Fruit fly (Drosophila melanogaster) whole organism, embryonic: ENCODE results near the gene CG42751.

ENCODE experiments used
- Abd-B ChIP-seq: fragments of 200-800 bp; sonication (Bioruptor generic); optimal IDR thresholded peaks from 2 replicates; lab custom pipeline; 2018; ENCODE audit warnings: missing biosample characterization, mild to moderate bottlenecking, missing genetic modification characterization, moderate library complexity
- B-H2 ChIP-seq: fragments of 200-800 bp; sonication (Bioruptor generic); optimal IDR thresholded peaks from 2 replicates; lab custom pipeline; 2018; ENCODE audit warnings: missing biosample characterization, mild to moderate bottlenecking, missing genetic modification characterization
- CG11560 ChIP-seq: fragments of 200-800 bp; sonication (Bioruptor generic); IDR thresholded peaks from 3 replicates; pipeline ENCODE4 v1.3.6; 2022; ENCODE audit warnings: missing biosample characterization, missing genetic modification characterization
- CG12744 ChIP-seq: fragments of 200-800 bp; sonication (Bioruptor generic); optimal IDR thresholded peaks from 2 replicates; lab custom pipeline; 2016; ENCODE audit warnings: missing biosample characterization, missing genetic modification characterization
- CG14965 ChIP-seq: fragments of 200-800 bp; sonication (Bioruptor generic); optimal IDR thresholded peaks from 2 replicates; lab custom pipeline; 2016; ENCODE audit warnings: missing biosample characterization, missing genetic modification characterization, borderline replicate concordance
- CG15479 ChIP-seq: fragments of 200-800 bp; sonication (Bioruptor generic); optimal IDR thresholded peaks from 3 replicates; lab custom pipeline; 2019; ENCODE audit warnings: missing biosample characterization, mild to moderate bottlenecking, missing genetic modification characterization, moderate library complexity
- CG1647 ChIP-seq: fragments of 200-800 bp; sonication (Bioruptor generic); optimal IDR thresholded peaks from 3 replicates; lab custom pipeline; 2016; ENCODE audit warnings: missing biosample characterization, missing genetic modification characterization
- CG2712 ChIP-seq: fragments of 200-800 bp; optimal IDR thresholded peaks from 3 replicates; lab custom pipeline; 2019; ENCODE audit warnings: missing biosample characterization, mild to moderate bottlenecking, missing genetic modification characterization, moderate library complexity
- CG34422 ChIP-seq: fragments of 200-800 bp; sonication (Bioruptor generic); IDR thresholded peaks from 3 replicates; pipeline ENCODE4 v1.3.6; 2022; ENCODE audit warnings: missing biosample characterization, missing genetic modification characterization
- CG3838 ChIP-seq: fragments of 200-800 bp; sonication (Bioruptor generic); optimal IDR thresholded peaks from 3 replicates; lab custom pipeline; 2016; ENCODE audit warnings: missing biosample characterization, missing genetic modification characterization
- CG3847 ChIP-seq: fragments of 200-800 bp; sonication (Bioruptor generic); IDR thresholded peaks from 2 replicates; pipeline ENCODE4 v1.3.6; 2022; ENCODE audit warnings: missing biosample characterization, missing genetic modification characterization
- CG8281 ChIP-seq: fragments of 200-800 bp; sonication (Bioruptor generic); optimal IDR thresholded peaks from 2 replicates; lab custom pipeline; 2018; ENCODE audit warnings: missing biosample characterization, mild to moderate bottlenecking, missing genetic modification characterization, moderate library complexity
- CG9437 ChIP-seq: fragments of 200-800 bp; sonication (Bioruptor generic); optimal IDR thresholded peaks from 2 replicates; lab custom pipeline; 2018; ENCODE audit warnings: missing biosample characterization, mild to moderate bottlenecking, missing genetic modification characterization
- CG9727 ChIP-seq: fragments of 200-800 bp; sonication (Bioruptor generic); optimal IDR thresholded peaks from 3 replicates; lab custom pipeline; 2017; ENCODE audit warnings: missing biosample characterization, mild to moderate bottlenecking, missing genetic modification characterization
- CkIIα-i1 ChIP-seq: fragments of 200-800 bp; sonication (Bioruptor generic); IDR thresholded peaks from 2 replicates; pipeline ENCODE4 v1.3.6; 2022; ENCODE audit warnings: missing biosample characterization, missing genetic modification characterization
- D19A ChIP-seq: fragments of 200-800 bp; optimal IDR thresholded peaks from 3 replicates; lab custom pipeline; 2019; ENCODE audit warnings: missing biosample characterization, mild to moderate bottlenecking, missing genetic modification characterization, moderate library complexity
- Dfd ChIP-seq, 2 experiments: fragments of >200 bp; optimal IDR thresholded peaks; 2 replicates each; lab custom pipeline; 2017; ENCODE audit warnings: missing biosample characterization in 2 of 2, missing genetic modification characterization in 2 of 2
- Dref ChIP-seq: fragments of 200-800 bp; sonication (Bioruptor generic); IDR thresholded peaks from 2 replicates; pipeline ENCODE4 v1.3.6; 2022; ENCODE audit warnings: missing biosample characterization, missing genetic modification characterization
- E2f1 ChIP-seq: fragments of 200-800 bp; sonication (Bioruptor generic); IDR thresholded peaks from 2 replicates; pipeline ENCODE4 v1.3.6; 2022; ENCODE audit warnings: missing biosample characterization, missing genetic modification characterization
- E2f2 ChIP-seq: fragments of 200-800 bp; sonication (Bioruptor generic); IDR thresholded peaks from 2 replicates; pipeline ENCODE4 v1.3.6; 2022; ENCODE audit warnings: missing biosample characterization, missing genetic modification characterization
- Ets97D ChIP-seq: fragments of 200-800 bp; sonication (Bioruptor generic); optimal IDR thresholded peaks from 3 replicates; lab custom pipeline; 2016; ENCODE audit warnings: missing biosample characterization, missing genetic modification characterization
- HmgZ ChIP-seq: fragments of 200-800 bp; sonication (Bioruptor generic); optimal IDR thresholded peaks from 2 replicates; lab custom pipeline; 2018; ENCODE audit warnings: missing biosample characterization, mild to moderate bottlenecking, missing genetic modification characterization
- NC2α ChIP-seq: fragments of 200-800 bp; sonication (Bioruptor generic); optimal IDR thresholded peaks from 2 replicates; lab custom pipeline; 2016; ENCODE audit warnings: missing biosample characterization, missing genetic modification characterization
- Nf-YA ChIP-seq: fragments of 200-800 bp; sonication (Bioruptor generic); IDR thresholded peaks from 2 replicates; pipeline ENCODE4 v1.3.6; 2022; ENCODE audit warnings: missing biosample characterization, missing genetic modification characterization
- Side ChIP-seq: fragments of 200-800 bp; sonication (Bioruptor generic); optimal IDR thresholded peaks from 2 replicates; lab custom pipeline; 2016; ENCODE audit warnings: missing biosample characterization, missing genetic modification characterization
- Sry-β ChIP-seq: fragments of 200-800 bp; sonication (Bioruptor generic); optimal IDR thresholded peaks from 2 replicates; lab custom pipeline; 2018; ENCODE audit warnings: missing biosample characterization, mild to moderate bottlenecking, missing genetic modification characterization, moderate library complexity
- Vsx1 ChIP-seq: fragments of 200-800 bp; sonication (Bioruptor generic); optimal IDR thresholded peaks from 2 replicates; lab custom pipeline; 2017; ENCODE audit warnings: missing biosample characterization, mild to moderate bottlenecking, missing genetic modification characterization, missing genetic modification reagents
- amos ChIP-seq: fragments of 200-800 bp; sonication (Bioruptor generic); IDR thresholded peaks from 2 replicates; pipeline ENCODE4 v1.3.6; 2022; ENCODE audit warnings: missing biosample characterization, missing genetic modification characterization; ENCODE audit not compliant: partially characterized antibody
- bab2 ChIP-seq: fragments of 200-800 bp; sonication (Bioruptor generic); optimal IDR thresholded peaks from 2 replicates; lab custom pipeline; 2016; ENCODE audit warnings: missing biosample characterization, missing genetic modification characterization
- cwo ChIP-seq: fragments of 200-800 bp; sonication (Bioruptor generic); optimal IDR thresholded peaks from 3 replicates; lab custom pipeline; 2017; ENCODE audit warnings: missing biosample characterization, missing genetic modification characterization, mild to moderate bottlenecking, moderate library complexity, missing genetic modification reagents
- eyg ChIP-seq: fragments of 200-800 bp; sonication (Bioruptor generic); optimal IDR thresholded peaks from 3 replicates; lab custom pipeline; 2016; ENCODE audit warnings: missing biosample characterization, missing genetic modification characterization
- gce ChIP-seq: fragments of 200-800 bp; sonication (Bioruptor generic); IDR thresholded peaks from 3 replicates; pipeline ENCODE4 v1.3.6; 2022; ENCODE audit warnings: missing biosample characterization, missing genetic modification characterization
- gem ChIP-seq: fragments of 200-800 bp; sonication (Bioruptor generic); optimal IDR thresholded peaks from 2 replicates; lab custom pipeline; 2019; ENCODE audit warnings: missing biosample characterization, mild to moderate bottlenecking, missing genetic modification characterization, moderate library complexity
- grn ChIP-seq: fragments of 200-800 bp; sonication (Bioruptor generic); optimal IDR thresholded peaks from 3 replicates; lab custom pipeline; 2017; ENCODE audit warnings: missing biosample characterization, missing genetic modification characterization
- gro ChIP-seq: fragments of 200-800 bp; sonication (Bioruptor generic); optimal IDR thresholded peaks from 2 replicates; lab custom pipeline; 2016; ENCODE audit warnings: missing biosample characterization, missing genetic modification characterization
- ham ChIP-seq: fragments of 200-800 bp; sonication (Bioruptor generic); IDR thresholded peaks from 2 replicates; pipeline ENCODE4 v1.3.6; 2022; ENCODE audit warnings: missing biosample characterization, missing genetic modification characterization
- hkb ChIP-seq, 2 experiments: fragments of 200-800 bp in 1 of 2; fragments of >200 bp in 1 of 2; sonication (Bioruptor generic) in 1 of 2; IDR thresholded peaks in 1 of 2; optimal IDR thresholded peaks in 1 of 2; 2 replicates each; pipeline versions ENCODE4 v1.3.6 to Lab custom; 2017 to 2022; ENCODE audit warnings: missing biosample characterization in 1 of 2, missing genetic modification characterization in 1 of 2
- ind ChIP-seq: fragments of 200-800 bp; sonication (Bioruptor generic); optimal IDR thresholded peaks from 3 replicates; lab custom pipeline; 2016; ENCODE audit warnings: missing biosample characterization, missing genetic modification characterization
- nau ChIP-seq: fragments of 200-800 bp; sonication (Bioruptor generic); optimal IDR thresholded peaks from 3 replicates; lab custom pipeline; 2017; ENCODE audit warnings: missing biosample characterization, mild to moderate bottlenecking, missing genetic modification characterization, missing genetic modification reagents
- phol ChIP-seq: fragments of 200-800 bp; sonication (Bioruptor generic); optimal IDR thresholded peaks from 3 replicates; lab custom pipeline; 2018; ENCODE audit warnings: missing biosample characterization, mild to moderate bottlenecking, missing genetic modification characterization, moderate library complexity
- pnt ChIP-seq: fragments of 200-800 bp; sonication (Bioruptor generic); optimal IDR thresholded peaks from 3 replicates; lab custom pipeline; 2016; ENCODE audit warnings: missing biosample characterization, missing genetic modification characterization
- salm ChIP-seq: fragments of 200-800 bp; sonication (Bioruptor generic); optimal IDR thresholded peaks from 2 replicates; lab custom pipeline; 2018; ENCODE audit warnings: missing biosample characterization, mild to moderate bottlenecking, missing genetic modification characterization
- sens ChIP-seq: fragments of 200-800 bp; sonication (Bioruptor generic); peaks from one replicate; lab custom pipeline; 2016; ENCODE audit warnings: missing biosample characterization, missing genetic modification characterization
- sim ChIP-seq: fragments of 200-800 bp; sonication (Bioruptor generic); IDR thresholded peaks from 2 replicates; pipeline ENCODE4 v1.3.6; 2022; ENCODE audit warnings: missing biosample characterization, missing genetic modification characterization
- sisA ChIP-seq: fragments of 200-800 bp; sonication (Bioruptor generic); IDR thresholded peaks from 2 replicates; pipeline ENCODE4 v1.3.6; 2022; ENCODE audit warnings: missing biosample characterization, missing genetic modification characterization
- tin ChIP-seq: fragments of 200-800 bp; sonication (Bioruptor generic); optimal IDR thresholded peaks from 3 replicates; lab custom pipeline; 2016; ENCODE audit warnings: missing biosample characterization, missing genetic modification characterization
- trh ChIP-seq: fragments of 200-800 bp; sonication (Bioruptor generic); optimal IDR thresholded peaks from 2 replicates; lab custom pipeline; 2016; ENCODE audit warnings: missing biosample characterization, missing genetic modification characterization
- twi ChIP-seq: fragments of 200-800 bp; optimal IDR thresholded peaks from 2 replicates; lab custom pipeline; 2019; ENCODE audit warnings: missing biosample characterization, mild to moderate bottlenecking, missing genetic modification characterization, moderate library complexity
- tx ChIP-seq: fragments of 200-800 bp; sonication (Bioruptor generic); optimal IDR thresholded peaks from 2 replicates; lab custom pipeline; 2016; ENCODE audit warnings: missing biosample characterization, missing genetic modification characterization
- unpg ChIP-seq: fragments of 200-800 bp; sonication (Bioruptor generic); optimal IDR thresholded peaks from 3 replicates; lab custom pipeline; 2018; ENCODE audit warnings: missing biosample characterization, mild to moderate bottlenecking, missing genetic modification characterization, moderate library complexity
- vfl ChIP-seq: fragments of 200-800 bp; sonication (Bioruptor generic); optimal IDR thresholded peaks from 2 replicates; lab custom pipeline; 2016; ENCODE audit warnings: missing biosample characterization, missing genetic modification characterization
- zfh2 ChIP-seq: fragments of 200-800 bp; sonication (Bioruptor generic); optimal IDR thresholded peaks from 2 replicates; lab custom pipeline; 2016; ENCODE audit warnings: missing biosample characterization, missing genetic modification characterization

The CG42751 gene

dm6 chr2L:11813665-11814087 lies 39.6 kb upstream of the CG42751 start, which contains the start of gene CycY (continued):
- TF ChIP-seq Dref (GFP tag; lab: Robert Waterston, UW) (peak; percentile 64), ham (no peak), E2f2 (GFP tag; lab: Robert Waterston, UW) (peak; percentile 94), CG3847 (no peak), gem (peak; percentile 57), CG15479 (GFP tag; lab: Kevin White, UChicago) (no peak), eyg (GFP tag; lab: Kevin White, UChicago) (no peak), cwo (GFP tag; lab: Kevin White, UChicago) (no peak), B-H2 (GFP tag; lab: Kevin White, UChicago) (no peak), nau (no peak), pnt (GFP tag; lab: Kevin White, UChicago) (no peak), CG12744 (GFP tag; lab: Kevin White, UChicago) (no peak), E2f1 (GFP tag; lab: Robert Waterston, UW) (no peak), sens (peak; percentile 80), Sry-β (GFP tag; lab: Kevin White, UChicago) (no peak), CG11560 (tag; lab: Robert Waterston, UW) (no peak), trh (no peak), amos (GFP tag; lab: Robert Waterston, UW) (peak; percentile 68), zfh2 (GFP tag; lab: Kevin White, UChicago) (no peak), bab2 (GFP tag; lab: Kevin White, UChicago) (no peak), phol (tag; lab: Kevin White, UChicago) (peak; percentile 50), gro (no peak), gce (GFP tag; lab: Robert Waterston, UW) (no peak), CG14965 (GFP tag; lab: Kevin White, UChicago) (no peak), ind (no peak), D19A (tag; lab: Kevin White, UChicago) (no peak), Side (GFP tag; lab: Kevin White, UChicago) (no peak), CG34422 (no peak), tx (GFP tag; lab: Kevin White, UChicago) (no peak), Ets97D (GFP tag; lab: Kevin White, UChicago) (peak; percentile 22), CG3838 (no peak), Abd-B (GFP tag; lab: Kevin White, UChicago) (peak; percentile 39), vfl (GFP tag; lab: Kevin White, UChicago) (no peak), sisA (GFP tag; lab: Robert Waterston, UW) (no peak), Dfd (GFP tag; optimal IDR thresholded peaks at IDR 0.05; lab: Kevin White, UChicago) (no peak), CG2712 (tag; lab: Kevin White, UChicago) (peak; percentile 67), Vsx1 (GFP tag; lab: Kevin White, UChicago) (peak; percentile 5), hkb (optimal IDR thresholded peaks at IDR 0.05; lab: Kevin White, UChicago) (no peak), hkb (GFP tag; IDR thresholded peaks at IDR 0.05; lab: Robert Waterston, UW) (no peak), HmgZ (tag; lab: Kevin White, UChicago) (peak; percentile 36), CG9437 (GFP tag; lab: Kevin White, UChicago) (no peak), tin (GFP tag; lab: Kevin White, UChicago) (no peak), Nf-YA (GFP tag; lab: Robert Waterston, UW) (no peak), sim (GFP tag; lab: Robert Waterston, UW) (no peak), grn (GFP tag; lab: Kevin White, UChicago) (no peak), CG1647 (GFP tag; lab: Kevin White, UChicago) (no peak), CkIIα-i1 (GFP tag; lab: Robert Waterston, UW) (no peak), unpg (peak; percentile 8), CG8281 (tag; lab: Kevin White, UChicago) (no peak), CG9727 (peak; percentile 27), salm (tag; lab: Kevin White, UChicago) (no peak), twi (no peak), NC2α (GFP tag; lab: Kevin White, UChicago) (no peak)
